Fruit fly (Drosophila melanogaster) whole organism, embryonic: ENCODE data around the gene CG7289.

ENCODE experiments used
- CG2875 ChIP-seq: fragments of 200-800 bp; sonication (Bioruptor generic); optimal IDR thresholded peaks from 2 replicates; lab custom pipeline; 2017; ENCODE audit warnings: missing biosample characterization, mild to moderate bottlenecking, missing genetic modification characterization, missing genetic modification reagents
- Optix ChIP-seq: fragments of 200-800 bp; sonication (Bioruptor generic); IDR thresholded peaks from 3 replicates; pipeline ENCODE4 v1.3.6; 2022; ENCODE audit warnings: missing biosample characterization, missing genetic modification characterization
- Sry-δ ChIP-seq: fragments of 200-800 bp; sonication (Bioruptor generic); optimal IDR thresholded peaks from 2 replicates; lab custom pipeline; 2016; ENCODE audit warnings: missing biosample characterization, missing genetic modification characterization

DNA sequence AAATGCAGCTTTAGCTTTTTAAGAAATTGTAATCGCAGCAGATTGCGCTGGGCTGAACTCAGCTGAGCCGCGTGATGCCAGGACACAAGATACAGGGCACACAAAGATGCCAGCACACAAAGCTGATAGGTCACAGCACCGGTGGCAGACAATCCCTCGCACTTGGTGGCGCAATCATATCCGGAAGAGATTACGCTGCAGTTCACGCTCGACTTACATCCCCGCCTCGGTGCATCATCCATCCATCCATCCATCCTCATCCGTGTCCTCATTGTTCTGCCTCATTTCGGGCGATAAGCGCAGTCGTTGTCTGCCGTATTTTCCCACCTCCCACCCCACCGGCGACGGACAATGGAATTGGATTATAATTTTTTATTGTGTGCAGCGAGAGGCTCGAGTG is 34.1 kb upstream of the CG7289 start:
- TF ChIP-seq Sry-δ (GFP tag; lab: Kevin White, UChicago): no peak
- TF ChIP-seq Optix: no peak
- no peak for TF ChIP-seq CG2875 (GFP tag; lab: Kevin White, UChicago)
